Fruit fly (Drosophila melanogaster) whole organism, embryonic: Measurements from ENCODE around the gene CG13359.
A peak's percentile ranks its signal among the peaks of the same experiment; 100 is the strongest.

Source experiments
- Atf3 ChIP-seq: fragments of 200-800 bp; sonication (Bioruptor generic); optimal IDR thresholded peaks from 3 replicates; lab custom pipeline; 2016; ENCODE audit warnings: missing biosample characterization, missing genetic modification characterization
- CG10654 ChIP-seq: fragments of 200-800 bp; sonication (Bioruptor generic); optimal IDR thresholded peaks from 2 replicates; lab custom pipeline; 2016; ENCODE audit warnings: missing biosample characterization, missing genetic modification characterization
- CG10979 ChIP-seq: fragments of 200-800 bp; sonication (Bioruptor generic); optimal IDR thresholded peaks from 2 replicates; lab custom pipeline; 2018; ENCODE audit warnings: missing biosample characterization, mild to moderate bottlenecking, missing genetic modification characterization, moderate library complexity
- CG13287 ChIP-seq: fragments of 200-800 bp; sonication (Bioruptor generic); IDR thresholded peaks from 2 replicates; pipeline ENCODE4 v1.3.6; 2022; ENCODE audit warnings: missing biosample characterization, missing genetic modification characterization; ENCODE audit not compliant: partially characterized antibody
- CG15479 ChIP-seq: fragments of 200-800 bp; sonication (Bioruptor generic); optimal IDR thresholded peaks from 3 replicates; lab custom pipeline; 2019; ENCODE audit warnings: missing biosample characterization, mild to moderate bottlenecking, missing genetic modification characterization, moderate library complexity
- CG15696 ChIP-seq: fragments of 200-800 bp; sonication (Bioruptor generic); optimal IDR thresholded peaks from 2 replicates; lab custom pipeline; 2019; ENCODE audit warnings: missing biosample characterization, mild to moderate bottlenecking, missing genetic modification characterization, moderate library complexity
- CG16813 ChIP-seq: fragments of 200-800 bp; sonication (Bioruptor generic); IDR thresholded peaks from 3 replicates; pipeline ENCODE4 v1.3.6; 2022; ENCODE audit warnings: missing biosample characterization, missing genetic modification characterization; ENCODE audit not compliant: partially characterized antibody
- CG17328 ChIP-seq: fragments of 200-800 bp; sonication (Bioruptor generic); IDR thresholded peaks from 2 replicates; pipeline ENCODE4 v1.3.6; 2022; ENCODE audit warnings: missing biosample characterization, missing genetic modification characterization
- CG17361 ChIP-seq: fragments of 200-800 bp; sonication (Bioruptor generic); IDR thresholded peaks from 3 replicates; pipeline ENCODE4 v1.3.6; 2022; ENCODE audit warnings: missing biosample characterization, missing genetic modification characterization
- CG18619 ChIP-seq: fragments of 200-800 bp; sonication (Bioruptor generic); optimal IDR thresholded peaks from 3 replicates; lab custom pipeline; 2017; ENCODE audit warnings: missing biosample characterization, mild to moderate bottlenecking, missing genetic modification characterization
- CG2116 ChIP-seq: fragments of 200-800 bp; sonication (Bioruptor generic); optimal IDR thresholded peaks from 3 replicates; lab custom pipeline; 2018; ENCODE audit warnings: missing biosample characterization, mild to moderate bottlenecking, missing genetic modification characterization
- CG2120 ChIP-seq: fragments of 200-800 bp; sonication (Bioruptor generic); optimal IDR thresholded peaks from 3 replicates; lab custom pipeline; 2016; ENCODE audit warnings: missing biosample characterization, missing genetic modification characterization
- CG2202 ChIP-seq: fragments of 200-800 bp; sonication (Bioruptor generic); optimal IDR thresholded peaks from 2 replicates; lab custom pipeline; 2018; ENCODE audit warnings: missing biosample characterization, mild to moderate bottlenecking, missing genetic modification characterization
- CG2678 ChIP-seq: fragments of 200-800 bp; sonication (Bioruptor generic); optimal IDR thresholded peaks from 3 replicates; lab custom pipeline; 2019; ENCODE audit warnings: missing biosample characterization, mild to moderate bottlenecking, missing genetic modification characterization, moderate library complexity
- CG30431 ChIP-seq: fragments of 200-800 bp; sonication (Bioruptor generic); optimal IDR thresholded peaks from 2 replicates; lab custom pipeline; 2017; ENCODE audit warnings: missing biosample characterization, missing genetic modification characterization
- CG31365 ChIP-seq: fragments of 200-800 bp; sonication (Bioruptor generic); optimal IDR thresholded peaks from 2 replicates; lab custom pipeline; 2018; ENCODE audit warnings: missing biosample characterization, mild to moderate bottlenecking, missing genetic modification characterization
- CG3995 ChIP-seq: fragments of 200-800 bp; sonication (Bioruptor generic); optimal IDR thresholded peaks from 3 replicates; lab custom pipeline; 2016; ENCODE audit warnings: missing biosample characterization, missing genetic modification characterization
- CG4282 ChIP-seq: fragments of 200-800 bp; sonication (Bioruptor generic); optimal IDR thresholded peaks from 2 replicates; lab custom pipeline; 2016; ENCODE audit warnings: missing biosample characterization, missing genetic modification characterization
- CG4360 ChIP-seq: fragments of 200-800 bp; sonication (Bioruptor generic); IDR thresholded peaks from 2 replicates; pipeline ENCODE4 v1.3.6; 2022; ENCODE audit warnings: missing biosample characterization, missing genetic modification characterization
- CG4404 ChIP-seq: fragments of 200-800 bp; sonication (Bioruptor generic); IDR thresholded peaks from 2 replicates; pipeline ENCODE4 v1.3.6; 2022; ENCODE audit warnings: missing biosample characterization, missing genetic modification characterization
- CG6791 ChIP-seq: fragments of 200-800 bp; sonication (Bioruptor generic); IDR thresholded peaks from 3 replicates; pipeline ENCODE4 v1.3.6; 2022; ENCODE audit warnings: missing biosample characterization, missing genetic modification characterization; ENCODE audit not compliant: partially characterized antibody
- CG7556 ChIP-seq: fragments of 200-800 bp; sonication (Bioruptor generic); optimal IDR thresholded peaks from 2 replicates; lab custom pipeline; 2017; ENCODE audit warnings: missing biosample characterization, mild to moderate bottlenecking, missing genetic modification characterization
- D19B ChIP-seq: fragments of 200-800 bp; sonication (Bioruptor generic); optimal IDR thresholded peaks from 2 replicates; lab custom pipeline; 2017; ENCODE audit warnings: missing biosample characterization, mild to moderate bottlenecking, missing genetic modification characterization
- H2.0 ChIP-seq: fragments of 200-800 bp; sonication (Bioruptor generic); IDR thresholded peaks from 2 replicates; pipeline ENCODE4 v1.3.6; 2022; ENCODE audit warnings: missing biosample characterization, missing genetic modification characterization
- Hmx ChIP-seq: fragments of 200-800 bp; sonication (Bioruptor generic); optimal IDR thresholded peaks from 2 replicates; lab custom pipeline; 2016; ENCODE audit warnings: missing biosample characterization, missing genetic modification characterization
- Jarid2 ChIP-seq: fragments of 200-800 bp; sonication (Bioruptor generic); optimal IDR thresholded peaks from 3 replicates; lab custom pipeline; 2017; ENCODE audit warnings: mild to moderate bottlenecking, missing biosample characterization, missing genetic modification reagents, missing genetic modification characterization
- Oli ChIP-seq: fragments of 200-800 bp; sonication (Bioruptor generic); optimal IDR thresholded peaks from 2 replicates; lab custom pipeline; 2018; ENCODE audit warnings: missing biosample characterization, mild to moderate bottlenecking, missing genetic modification characterization, moderate library complexity
- Sox102F ChIP-seq: fragments of 200-800 bp; sonication (Bioruptor generic); optimal IDR thresholded peaks from 2 replicates; lab custom pipeline; 2018; ENCODE audit warnings: missing biosample characterization, mild to moderate bottlenecking, missing genetic modification characterization, moderate library complexity
- Xbp1 ChIP-seq: fragments of 200-800 bp; sonication (Bioruptor generic); optimal IDR thresholded peaks from 3 replicates; lab custom pipeline; 2016; ENCODE audit warnings: missing biosample characterization, mild to moderate bottlenecking, missing genetic modification characterization
- bsh ChIP-seq, 2 experiments: fragments of 200-800 bp; sonication (Bioruptor generic); optimal IDR thresholded peaks; 2 replicates each; lab custom pipeline; 2017 to 2018; ENCODE audit warnings: mild to moderate bottlenecking in 2 of 2, missing biosample characterization in 2 of 2, missing genetic modification characterization in 2 of 2, moderate library complexity in 1 of 2
- chm ChIP-seq: fragments of 200-800 bp; sonication (Bioruptor generic); IDR thresholded peaks from 2 replicates; pipeline ENCODE4 v1.3.6; 2022; ENCODE audit warnings: missing biosample characterization, missing genetic modification characterization
- dpn ChIP-seq, 2 experiments: fragments of 200-800 bp; sonication (Bioruptor generic); optimal IDR thresholded peaks; 3 replicates each; lab custom pipeline; 2016; ENCODE audit warnings: missing biosample characterization in 2 of 2, missing genetic modification characterization in 2 of 2
- fd96Cb ChIP-seq: fragments of 200-800 bp; sonication (Bioruptor generic); optimal IDR thresholded peaks from 2 replicates; lab custom pipeline; 2018; ENCODE audit warnings: missing biosample characterization, mild to moderate bottlenecking, missing genetic modification characterization, moderate library complexity
- grau ChIP-seq: fragments of 200-800 bp; optimal IDR thresholded peaks from 3 replicates; lab custom pipeline; 2019; ENCODE audit warnings: missing biosample characterization, mild to moderate bottlenecking, missing genetic modification characterization, moderate library complexity
- inv ChIP-seq: fragments of 200-800 bp; sonication (Bioruptor generic); IDR thresholded peaks from 2 replicates; pipeline ENCODE4 v1.3.6; 2022; ENCODE audit warnings: missing biosample characterization, missing genetic modification characterization; ENCODE audit not compliant: partially characterized antibody
- ken ChIP-seq: fragments of 200-800 bp; sonication (Bioruptor generic); IDR thresholded peaks from 3 replicates; pipeline ENCODE4 v1.3.6; 2022; ENCODE audit warnings: missing biosample characterization, missing genetic modification characterization
- lola ChIP-seq, 3 experiments: fragments of >200 bp in 2 of 3; fragments of 200-800 bp in 1 of 3; sonication (Bioruptor generic) in 1 of 3; optimal IDR thresholded peaks; 2 replicates each; lab custom pipeline; 2017 to 2019; ENCODE audit warnings: missing biosample characterization in 3 of 3, missing genetic modification characterization in 3 of 3, mild to moderate bottlenecking in 1 of 3, moderate library complexity in 1 of 3
- mld ChIP-seq: fragments of 200-800 bp; sonication (Bioruptor generic); IDR thresholded peaks from 3 replicates; pipeline ENCODE4 v1.3.6; 2022; ENCODE audit warnings: missing biosample characterization, missing genetic modification characterization; ENCODE audit not compliant: partially characterized antibody
- nmo ChIP-seq: fragments of 200-800 bp; sonication (Bioruptor generic); optimal IDR thresholded peaks from 2 replicates; lab custom pipeline; 2018; ENCODE audit warnings: missing biosample characterization, mild to moderate bottlenecking, missing genetic modification characterization, moderate library complexity
- sens ChIP-seq: fragments of 200-800 bp; sonication (Bioruptor generic); peaks from one replicate; lab custom pipeline; 2016; ENCODE audit warnings: missing biosample characterization, missing genetic modification characterization
- sens-2 ChIP-seq: fragments of 200-800 bp; sonication (Bioruptor generic); IDR thresholded peaks from 2 replicates; pipeline ENCODE4 v1.3.6; 2022; ENCODE audit warnings: missing biosample characterization, missing genetic modification characterization
- slbo ChIP-seq: fragments of 200-800 bp; sonication (Bioruptor generic); IDR thresholded peaks from 2 replicates; pipeline ENCODE4 v1.3.6; 2022; ENCODE audit warnings: missing biosample characterization, missing genetic modification characterization
- sna ChIP-seq: fragments of 200-800 bp; sonication (Bioruptor generic); IDR thresholded peaks from 2 replicates; pipeline ENCODE4 v1.3.6; 2022; ENCODE audit warnings: missing biosample characterization, missing genetic modification characterization; ENCODE audit not compliant: partially characterized antibody
- ssp ChIP-seq: fragments of 200-800 bp; sonication (Bioruptor generic); IDR thresholded peaks from 2 replicates; pipeline ENCODE4 v1.3.6; 2022; ENCODE audit warnings: missing biosample characterization, missing genetic modification characterization
- stwl ChIP-seq: fragments of 200-800 bp; sonication (Bioruptor generic); optimal IDR thresholded peaks from 3 replicates; lab custom pipeline; 2018; ENCODE audit warnings: missing biosample characterization, mild to moderate bottlenecking, missing genetic modification characterization, moderate library complexity
- tap ChIP-seq: fragments of 200-800 bp; optimal IDR thresholded peaks from 3 replicates; lab custom pipeline; 2019; ENCODE audit warnings: missing biosample characterization, mild to moderate bottlenecking, missing genetic modification characterization, moderate library complexity
- tin ChIP-seq: fragments of 200-800 bp; sonication (Bioruptor generic); optimal IDR thresholded peaks from 3 replicates; lab custom pipeline; 2016; ENCODE audit warnings: missing biosample characterization, missing genetic modification characterization
- trem ChIP-seq: fragments of 200-800 bp; optimal IDR thresholded peaks from 3 replicates; lab custom pipeline; 2019; ENCODE audit warnings: missing biosample characterization, mild to moderate bottlenecking, missing genetic modification characterization, moderate library complexity
- vnd ChIP-seq: fragments of 200-800 bp; sonication (Bioruptor generic); IDR thresholded peaks from 3 replicates; pipeline ENCODE4 v1.3.6; 2022; ENCODE audit warnings: missing biosample characterization, missing genetic modification characterization; ENCODE audit not compliant: partially characterized antibody
- wdn ChIP-seq: fragments of 200-800 bp; sonication (Bioruptor generic); IDR thresholded peaks from 2 replicates; pipeline ENCODE4 v1.3.6; 2022; ENCODE audit warnings: missing biosample characterization, missing genetic modification characterization

Gene CG13359

DNA sequence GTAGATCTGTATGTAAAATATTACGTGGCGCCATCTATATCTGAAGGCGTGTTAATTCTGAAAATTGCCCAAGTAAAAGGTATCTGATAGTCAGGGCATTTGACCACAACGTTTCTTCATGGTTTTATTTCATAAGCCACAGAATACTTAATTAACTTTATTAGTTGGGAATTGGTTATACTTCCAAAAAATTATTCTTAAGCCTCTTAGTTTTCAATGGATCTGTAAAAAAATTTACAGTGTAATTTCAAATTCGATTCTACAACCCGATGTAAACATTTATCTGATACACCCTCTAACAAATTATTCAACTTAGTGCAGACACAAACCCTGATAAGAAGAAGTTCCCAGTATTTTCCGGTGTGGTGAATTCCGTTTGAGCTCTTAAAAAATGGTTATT is 40.2 kb upstream of the CG13359 start (continued):
- TF ChIP-seq H2.0 (GFP tag; lab: Robert Waterston, UW) (no peak), dpn (GFP tag; optimal IDR thresholded peaks at IDR 0.05; lab: Kevin White, UChicago) (no peak), CG4404 (no peak), nmo (GFP tag; lab: Kevin White, UChicago) (peak; percentile 58), sna (GFP tag; lab: Robert Waterston, UW) (no peak), CG15696 (tag; lab: Kevin White, UChicago) (no peak), ken (no peak), CG4360 (no peak), Xbp1 (peak; percentile 46), CG3995 (GFP tag; lab: Kevin White, UChicago) (no peak), sens-2 (GFP tag; lab: Robert Waterston, UW) (no peak), trem (tag; lab: Kevin White, UChicago) (peak; percentile 29), CG30431 (GFP tag; lab: Kevin White, UChicago) (no peak), CG6791 (GFP tag; lab: Robert Waterston, UW) (0 out of 3 replicates have a peak, but pooled peaks have one; percentile 54), stwl (tag; lab: Kevin White, UChicago) (no peak), CG18619 (GFP tag; lab: Kevin White, UChicago) (peak; percentile 2), chm (GFP tag; lab: Robert Waterston, UW) (no peak), sens (GFP tag; lab: Kevin White, UChicago) (peak; percentile 84), CG2202 (tag; lab: Kevin White, UChicago) (no peak), lola (GFP tag; optimal IDR thresholded peaks at IDR 0.05; lab: Kevin White, UChicago) (no peak), CG31365 (tag; lab: Kevin White, UChicago) (no peak), slbo (GFP tag; lab: Robert Waterston, UW) (peak; percentile 57), CG10654 (peak; percentile 17), Oli (tag; lab: Kevin White, UChicago) (peak; percentile 12), CG2678 (tag; lab: Kevin White, UChicago) (no peak), CG17361 (GFP tag; lab: Robert Waterston, UW) (peak; percentile 65; the same call in 2 of the 3 replicates), mld (GFP tag; lab: Robert Waterston, UW) (no peak), tap (no peak), CG15479 (no peak), fd96Cb (peak; percentile 12), tin (no peak), Hmx (GFP tag; lab: Kevin White, UChicago) (no peak), CG7556 (GFP tag; lab: Kevin White, UChicago) (no peak), grau (peak; percentile 27), CG17328 (0 out of 2 replicates have a peak, but pooled peaks have one; percentile 35), D19B (GFP tag; lab: Kevin White, UChicago) (peak; percentile 65), bsh (GFP tag; optimal IDR thresholded peaks at IDR 0.05; lab: Kevin White, UChicago) (no peak), wdn (0 out of 2 replicates have a peak, but pooled peaks have one; percentile 31), inv (GFP tag; lab: Robert Waterston, UW) (peak; percentile 22; the same call in 1 of the 2 replicates), Sox102F (GFP tag; lab: Kevin White, UChicago) (peak; percentile 52), CG4282 (GFP tag; lab: Kevin White, UChicago) (no peak), CG2116 (GFP tag; lab: Kevin White, UChicago) (peak; percentile 18), Atf3 (GFP tag; lab: Kevin White, UChicago) (no peak), vnd (peak; percentile 30; the same call in 1 of the 3 replicates), CG10979 (no peak), CG16813 (GFP tag; lab: Robert Waterston, UW) (peak; percentile 64), ssp (no peak), CG2120 (GFP tag; lab: Kevin White, UChicago) (peak; percentile 35), Jarid2 (GFP tag; lab: Kevin White, UChicago) (no peak), CG13287 (peak; percentile 10; the same call in 1 of the 2 replicates)
